Worm (Caenorhabditis elegans): ENCODE measurements around the gene cup-14.

The cup-14 gene

ce11 chrII:13903482-13903881 is 31.4 kb upstream of the cup-14 start (continued):
- no peak for TF ChIP-seq duxl-1 (tag; optimal IDR thresholded peaks at IDR 0.05; ENCODE audit: poor library complexity)
- TF ChIP-seq hlh-30 (tag; optimal IDR thresholded peaks at IDR 0.05; ENCODE audit: insufficient read depth): peak; percentile 8
- TF ChIP-seq dmd-9 (GFP tag; IDR thresholded peaks at IDR 0.05): no peak
- no peak for TF ChIP-seq Y48G9A.11 (GFP tag; IDR thresholded peaks at IDR 0.05)
- peak in 1 of 2 experiments; percentile 28 for TF ChIP-seq lsy-2 (tag; optimal IDR thresholded peaks at IDR 0.05)
- TF ChIP-seq snpc-4 (tag; optimal IDR thresholded peaks at IDR 0.05): no peak
- no peak for TF ChIP-seq madf-9 (GFP tag; conservative IDR thresholded peaks at IDR 0.05)
- TF ChIP-seq D1046.2 (GFP tag; IDR thresholded peaks at IDR 0.05): no peak
- no peak for TF ChIP-seq tag-97 (GFP tag; IDR thresholded peaks at IDR 0.05)
- no peak for TF ChIP-seq F10B5.3 (tag; optimal IDR thresholded peaks at IDR 0.05)
- TF ChIP-seq nhr-76 (tag; optimal IDR thresholded peaks at IDR 0.05): no peak
- TF ChIP-seq jun-1 (tag; optimal IDR thresholded peaks at IDR 0.05): no peak
- peak in 1 of 2 experiments; percentile 26 for TF ChIP-seq mdl-1 (tag; optimal IDR thresholded peaks at IDR 0.05)
- no peak for TF ChIP-seq F26F4.8 (GFP tag; conservative IDR thresholded peaks at IDR 0.05)
- no peak for TF ChIP-seq ZK337.2 (GFP tag; IDR thresholded peaks at IDR 0.05)
- no peak for TF ChIP-seq fos-1 (tag; optimal IDR thresholded peaks at IDR 0.05)
- TF ChIP-seq nhr-11 (tag; optimal IDR thresholded peaks at IDR 0.05): peak; percentile 10
- TF ChIP-seq fkh-10 (GFP tag; optimal IDR thresholded peaks at IDR 0.05): no peak
- TF ChIP-seq php-3 (GFP tag; IDR thresholded peaks at IDR 0.05): no peak
- TF ChIP-seq mep-1 (tag; optimal IDR thresholded peaks at IDR 0.05): no peak
- no peak for TF ChIP-seq rbr-2 (tag; optimal IDR thresholded peaks at IDR 0.05)
- no peak for TF ChIP-seq set-16 (GFP tag; IDR thresholded peaks at IDR 0.05)
- no peak for TF ChIP-seq snpc-1.2 (GFP tag; IDR thresholded peaks at IDR 0.05)

- no peak for TF ChIP-seq dmd-8 (GFP tag; IDR thresholded peaks at IDR 0.05)
- peak in 1 of 2 experiments; percentile 86 for TF ChIP-seq unc-62 (GFP tag; optimal IDR thresholded peaks at IDR 0.05 in 1 of 2)
- no peak for TF ChIP-seq unc-62 (tag; optimal IDR thresholded peaks at IDR 0.05)
- TF ChIP-seq daf-19 (GFP tag; conservative IDR thresholded peaks at IDR 0.05): no peak
- no peak for TF ChIP-seq nhr-48 (tag; optimal IDR thresholded peaks at IDR 0.05)
- TF ChIP-seq mxl-3 (GFP tag; optimal IDR thresholded peaks at IDR 0.05): no peak
These were observed 30.0 kb upstream of the cup-14 start, which contains the start of gene W02B8.1 for ce11 chrII:13902014-13902413. Gene W02B8.1, minus strand, starts transcription at chrII:13902114.

ce11 chrII:13899777-13900176 is 27.7 kb upstream of the cup-14 start:
- TF ChIP-seq ceh-28 (tag; optimal IDR thresholded peaks at IDR 0.05) (peak; percentile 83), daf-19 (GFP tag; conservative IDR thresholded peaks at IDR 0.05) (no peak)

- TF ChIP-seq set-16 (GFP tag; IDR thresholded peaks at IDR 0.05) (peak; percentile 98), gei-8 (GFP tag; optimal IDR thresholded peaks at IDR 0.05) (no peak), nhr-42 (GFP tag; IDR thresholded peaks at IDR 0.05) (0 out of 2 replicates have a peak, but pooled peaks have one; percentile 50)
These were observed 24.3 kb upstream of the cup-14 start for ce11 chrII:13896279-13896774.

ce11 chrII:13888278-13888677 is 16.2 kb upstream of the cup-14 start, which contains the start of gene mcd-1:
Gene mcd-1, plus strand, starts transcription at chrII:13888544.
- TF ChIP-seq dmd-6 (GFP tag; IDR thresholded peaks at IDR 0.05) (peak; percentile 29; the same call in 1 of the 2 replicates), zfp-3 (GFP tag; conservative IDR thresholded peaks at IDR 0.05) (no peak), snpc-1.2 (GFP tag; IDR thresholded peaks at IDR 0.05) (no peak), rbr-2 (tag; optimal IDR thresholded peaks at IDR 0.05) (peak; percentile 61), php-3 (GFP tag; IDR thresholded peaks at IDR 0.05) (no peak), ctbp-1 (GFP tag; IDR thresholded peaks at IDR 0.05) (0 out of 2 replicates have a peak, but pooled peaks have one; percentile 22), daf-19 (GFP tag; conservative IDR thresholded peaks at IDR 0.05) (no peak), lsy-2 (tag; optimal IDR thresholded peaks at IDR 0.05) (peak in 1 of 2 experiments; percentile 83), nhr-102 (tag; optimal IDR thresholded peaks at IDR 0.05) (no peak), nhr-10 (tag; optimal IDR thresholded peaks at IDR 0.05) (no peak), ceh-44 (GFP tag; IDR thresholded peaks at IDR 0.05) (no peak), ZK546.5 (tag; optimal IDR thresholded peaks at IDR 0.05) (no peak), sdz-12 (GFP tag; optimal IDR thresholded peaks at IDR 0.05) (no peak), hlh-30 (tag; optimal IDR thresholded peaks at IDR 0.05; ENCODE audit: insufficient read depth) (peak; percentile 43), ces-1 (GFP tag; optimal IDR thresholded peaks at IDR 0.05) (no peak), dmd-8 (GFP tag; IDR thresholded peaks at IDR 0.05) (no peak), nhr-6 (tag; optimal IDR thresholded peaks at IDR 0.05) (peak; percentile 60), R02D3.7 (tag; optimal IDR thresholded peaks at IDR 0.05) (no peak), Y105C5A.15 (GFP tag; IDR thresholded peaks at IDR 0.05) (no peak), F26F4.8 (GFP tag; conservative IDR thresholded peaks at IDR 0.05) (no peak)

Data from whole organism, L4 larva.